Worm (Caenorhabditis elegans): ENCODE data around the gene mix-1.

ce11 chrII:10829572-10829971, 5.5 kb downstream of the mix-1 start:
- TF ChIP-seq dao-5 (tag; optimal IDR thresholded peaks at IDR 0.05) (no peak), W03F9.2 (tag; optimal IDR thresholded peaks at IDR 0.05) (no peak)

Data from whole organism, L4/young adult.